Worm (Caenorhabditis elegans) whole organism, L4/young adult: ENCODE data around the gene vps-45.

Source experiments
- W03F9.2 ChIP-seq: fragments of 150-350 bp; optimal IDR thresholded peaks from 2 replicates; lab custom pipeline; 2014; ENCODE audit warnings: missing biosample characterization, missing genetic modification characterization
- dao-5 ChIP-seq: sonication (generic microtip); optimal IDR thresholded peaks from 2 replicates; lab custom pipeline; 2016; ENCODE audit warnings: missing genotype, missing genetic modification characterization, moderate library complexity, missing compliant biosample characterization

DNA sequence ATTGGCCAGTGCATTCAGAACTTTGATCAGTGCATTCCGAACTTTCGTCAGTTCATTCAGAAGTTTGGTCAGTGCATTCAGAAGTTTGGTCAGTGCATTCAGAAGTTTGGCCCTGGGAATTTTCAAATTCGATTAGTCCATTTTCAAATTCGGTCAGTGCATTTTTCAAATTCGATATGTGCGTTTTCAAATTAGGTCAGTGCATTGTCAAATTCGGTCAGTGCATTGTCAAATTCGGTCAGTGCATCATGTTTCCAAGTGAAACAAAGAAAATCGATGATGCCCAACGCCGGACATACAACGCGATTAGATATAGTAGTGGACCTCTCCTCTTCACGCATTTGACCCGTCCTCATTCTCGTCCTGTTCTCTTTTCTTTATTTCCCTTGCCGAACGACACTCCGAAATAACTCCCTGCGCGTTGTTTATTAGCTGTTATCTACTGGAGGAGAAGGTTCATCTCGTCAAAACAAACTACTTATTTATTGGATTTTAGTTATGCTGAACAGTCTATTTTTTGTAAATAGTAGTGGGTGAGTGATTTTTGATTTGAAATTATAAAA, 20.1 kb downstream of the vps-45 start, which contains the start of gene apm-3:
- TF ChIP-seq dao-5 (no peak), W03F9.2 (peak; percentile 2)
